Worm (Caenorhabditis elegans): ENCODE data around the gene Y37H2A.13.

DNA sequence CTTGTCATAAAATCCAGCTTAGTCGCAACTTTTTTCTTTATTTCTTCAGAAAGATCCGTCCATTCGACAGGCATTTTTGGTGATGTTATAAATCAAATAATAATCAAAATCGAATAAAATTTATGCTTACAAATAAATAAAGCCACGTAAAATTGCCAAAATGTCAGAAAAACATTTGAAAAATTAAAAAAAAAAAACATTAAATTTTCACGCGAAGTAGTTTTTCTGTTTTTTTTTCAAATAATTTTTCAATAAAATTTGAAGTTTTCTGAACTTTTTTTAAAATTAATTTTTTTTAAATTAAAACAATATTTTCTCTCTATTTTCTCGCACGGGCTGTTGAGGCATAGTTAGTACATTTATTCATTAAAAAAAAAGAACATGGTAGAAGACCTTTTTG lies 36.0 kb downstream of the Y37H2A.13 start, which contains the start of gene C31G12.4:
- TF ChIP-seq D2030.7 (GFP tag; IDR thresholded peaks at IDR 0.05) (no peak), F52B5.7 (tag; optimal IDR thresholded peaks at IDR 0.05) (no peak), ztf-6 (GFP tag; IDR thresholded peaks at IDR 0.05) (no peak), F23B12.7 (tag; optimal IDR thresholded peaks at IDR 0.05; ENCODE audit: insufficient read depth) (no peak), unc-62 (GFP tag; optimal IDR thresholded peaks at IDR 0.05) (no peak), nfya-1 (tag; optimal IDR thresholded peaks at IDR 0.05; ENCODE audit: borderline replicate concordance, insufficient read depth) (no peak)

All from whole organism, young adult.